Fruit fly (Drosophila melanogaster): ENCODE data around the gene CG4907.

Gene CG4907

DNA sequence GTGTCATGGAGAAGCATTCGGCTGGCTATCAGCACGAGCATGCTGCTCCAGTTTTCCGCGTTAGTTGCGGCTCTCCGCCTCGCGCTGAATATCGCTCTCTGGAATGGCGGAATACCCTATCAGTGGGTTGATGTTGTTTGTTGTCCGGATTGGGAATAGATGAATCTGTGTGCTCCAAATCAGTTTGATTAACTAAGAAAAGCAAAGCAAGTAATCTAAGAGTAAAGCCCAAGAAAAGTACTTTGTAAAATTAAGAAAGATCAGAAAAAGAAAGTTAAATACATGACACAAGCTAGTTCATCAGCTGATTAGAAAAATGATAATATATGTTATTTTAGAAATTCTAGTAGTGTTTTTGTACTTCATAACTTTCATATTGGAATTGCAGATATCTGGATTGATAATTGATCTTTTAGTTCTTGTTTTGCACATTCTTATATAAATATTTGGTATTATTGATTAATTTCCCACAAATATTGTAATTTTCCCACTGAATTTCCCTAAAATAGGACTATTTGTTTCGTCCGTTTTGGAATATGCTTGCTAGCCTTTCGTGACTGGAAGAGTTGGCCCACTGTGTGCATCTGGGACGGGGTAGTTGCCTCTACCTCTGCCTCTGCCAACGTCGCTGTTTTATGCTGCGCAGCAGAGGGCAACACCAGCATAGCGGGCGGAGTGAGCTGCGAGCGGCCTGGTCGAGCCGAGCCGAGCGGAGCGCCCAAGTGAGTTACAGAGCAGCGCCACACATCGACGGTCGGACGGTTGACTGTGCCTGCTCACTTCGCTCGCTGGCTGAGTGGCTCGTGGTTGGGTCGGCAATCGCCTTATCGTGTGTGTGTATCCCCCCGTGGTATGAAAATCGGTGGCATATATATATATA, 43.6 kb upstream of the CG4907 start (continued):
- TF ChIP-seq Sox102F (GFP tag; optimal IDR thresholded peaks at IDR 0.05) (peak; percentile 73), Meics (GFP tag; optimal IDR thresholded peaks at IDR 0.05) (peak; percentile 77), TFAM (GFP tag; optimal IDR thresholded peaks at IDR 0.05) (no peak), oc (tag; optimal IDR thresholded peaks at IDR 0.05) (no peak), tll (GFP tag; optimal IDR thresholded peaks at IDR 0.05) (no peak), Poxn (GFP tag; IDR thresholded peaks at IDR 0.05) (no peak), CG10959 (GFP tag; IDR thresholded peaks at IDR 0.05) (peak; percentile 17), kay (GFP tag; optimal IDR thresholded peaks at IDR 0.05) (no peak), CG7745 (tag; optimal IDR thresholded peaks at IDR 0.05) (no peak), bcd (GFP tag; optimal IDR thresholded peaks at IDR 0.05) (peak; percentile 72), Xrp1 (GFP tag; IDR thresholded peaks at IDR 0.05) (peak; percentile 39; the same call in 1 of the 2 replicates), Dll (GFP tag; IDR thresholded peaks at IDR 0.05; ENCODE audit: partially characterized antibody) (no peak), CG2875 (GFP tag; optimal IDR thresholded peaks at IDR 0.05) (no peak), slp2 (GFP tag; optimal IDR thresholded peaks at IDR 0.05) (peak; percentile 4), CG34224 (GFP tag; IDR thresholded peaks at IDR 0.05; ENCODE audit: partially characterized antibody) (peak; percentile 50; the same call in 2 of the 3 replicates), CG2202 (tag; optimal IDR thresholded peaks at IDR 0.05) (no peak), C15 (GFP tag; IDR thresholded peaks at IDR 0.05) (no peak), CG13287 (GFP tag; IDR thresholded peaks at IDR 0.05; ENCODE audit: partially characterized antibody) (peak; percentile 54), CG6813 (GFP tag; optimal IDR thresholded peaks at IDR 0.05) (peak; percentile 51), Bdp1 (GFP tag; optimal IDR thresholded peaks at IDR 0.05) (no peak), CG15073 (GFP tag; optimal IDR thresholded peaks at IDR 0.05) (no peak), Mes4 (GFP tag; optimal IDR thresholded peaks at IDR 0.05) (peak; percentile 13), zen2 (GFP tag; IDR thresholded peaks at IDR 0.05; ENCODE audit: partially characterized antibody) (0 out of 3 replicates have a peak, but pooled peaks have one; percentile 5), CG18262 (tag; optimal IDR thresholded peaks at IDR 0.05) (peak; percentile 77), chif (GFP tag; optimal IDR thresholded peaks at IDR 0.05) (peak in 1 of 2 experiments; percentile 40), CG10462 (GFP tag; optimal IDR thresholded peaks at IDR 0.05) (no peak), HLH54F (GFP tag; optimal IDR thresholded peaks at IDR 0.05) (peak; percentile 8), Jarid2 (GFP tag; optimal IDR thresholded peaks at IDR 0.05) (peak; percentile 69), lola (GFP tag; optimal IDR thresholded peaks at IDR 0.05) (peak in 1 of 3 experiments; percentile 47), ab (GFP tag; optimal IDR thresholded peaks at IDR 0.05) (no peak), CG10979 (tag; optimal IDR thresholded peaks at IDR 0.05) (peak; percentile 55), Spps (tag; optimal IDR thresholded peaks at IDR 0.05) (no peak), D19B (GFP tag; optimal IDR thresholded peaks at IDR 0.05) (peak; percentile 59), tup (GFP tag; optimal IDR thresholded peaks at IDR 0.05) (no peak), GATAe (GFP tag; conservative IDR thresholded peaks at IDR 0.05) (no peak), CG6175 (GFP tag; IDR thresholded peaks at IDR 0.05) (peak; percentile 89), Sry-β (GFP tag; optimal IDR thresholded peaks at IDR 0.05) (no peak), Elba2 (GFP tag; optimal IDR thresholded peaks at IDR 0.05) (no peak), pho (GFP tag; optimal IDR thresholded peaks at IDR 0.05) (peak; percentile 56), ara (GFP tag; IDR thresholded peaks at IDR 0.05) (peak; percentile 39; the same call in 1 of the 2 replicates), CG6791 (GFP tag; IDR thresholded peaks at IDR 0.05; ENCODE audit: partially characterized antibody) (0 out of 3 replicates have a peak, but pooled peaks have one; percentile 14), bsh (GFP tag; optimal IDR thresholded peaks at IDR 0.05) (peak in 1 of 2 experiments; percentile 54), prd (optimal IDR thresholded peaks at IDR 0.05) (no peak), prd (GFP tag; IDR thresholded peaks at IDR 0.05) (peak; percentile 49; the same call in 2 of the 3 replicates), ems (GFP tag; optimal IDR thresholded peaks at IDR 0.05) (peak; percentile 9), chm (GFP tag; IDR thresholded peaks at IDR 0.05) (peak; percentile 83), hth (optimal IDR thresholded peaks at IDR 0.05) (no peak), NFAT (GFP tag; IDR thresholded peaks at IDR 0.05) (peak; percentile 79)

All from whole organism, embryonic.